Worm (Caenorhabditis elegans) whole organism, midembryonic: ENCODE measurements around the gene C14E2.4.

Experiments used
- T22C8.4 ChIP-seq: fragments of 200-800 bp; sonication (Bioruptor generic); IDR thresholded peaks from 2 replicates; pipeline ENCODE4 v1.3.6; 2022; ENCODE audit warnings: missing genetic modification characterization, missing compliant biosample characterization
- cog-1 ChIP-seq: sonication (generic microtip); optimal IDR thresholded peaks from 2 replicates; lab custom pipeline; 2016; ENCODE audit warnings: missing genetic modification characterization, missing compliant biosample characterization
- flt-1 ChIP-seq: fragments of 200-800 bp; sonication (Bioruptor generic); IDR thresholded peaks from 2 replicates; pipeline ENCODE4 v1.3.6; 2022; ENCODE audit warnings: missing genetic modification characterization, missing compliant biosample characterization
- klf-2 ChIP-seq: fragments of 200-800 bp; sonication (Bioruptor generic); conservative IDR thresholded peaks from 2 replicates; pipeline ENCODE4 v1.3.6; 2022; ENCODE audit warnings: missing genetic modification reagents, missing genetic modification characterization, missing compliant biosample characterization
- med-1 ChIP-seq: sonication (generic microtip); optimal IDR thresholded peaks from 2 replicates; lab custom pipeline; 2017; ENCODE audit warnings: missing genetic modification characterization, mild to moderate bottlenecking, missing compliant biosample characterization, antibody characterized with exemption, missing genetic modification reagents; ENCODE audit not compliant: insufficient read depth
- ref-1 ChIP-seq: fragments of 200-800 bp; sonication (Bioruptor generic); conservative IDR thresholded peaks from 2 replicates; pipeline ENCODE4 v1.3.6; 2022; ENCODE audit warnings: missing genetic modification reagents, missing genetic modification characterization, missing compliant biosample characterization
- tab-1 ChIP-seq: fragments of 200-800 bp; sonication (Bioruptor generic); IDR thresholded peaks from 2 replicates; pipeline ENCODE4 v1.3.6; 2022; ENCODE audit warnings: missing genetic modification characterization, missing compliant biosample characterization
- ztf-23 ChIP-seq: fragments of 200-800 bp; sonication (Bioruptor generic); IDR thresholded peaks from 2 replicates; pipeline ENCODE4 v1.3.6; 2022; ENCODE audit warnings: missing genetic modification reagents, missing genetic modification characterization, missing compliant biosample characterization
- ztf-29 ChIP-seq: fragments of 200-800 bp; sonication (Bioruptor generic); IDR thresholded peaks from 2 replicates; pipeline ENCODE4 v1.3.6; 2022; ENCODE audit warnings: missing genetic modification reagents, missing genetic modification characterization, missing compliant biosample characterization

C14E2.4 gene

DNA sequence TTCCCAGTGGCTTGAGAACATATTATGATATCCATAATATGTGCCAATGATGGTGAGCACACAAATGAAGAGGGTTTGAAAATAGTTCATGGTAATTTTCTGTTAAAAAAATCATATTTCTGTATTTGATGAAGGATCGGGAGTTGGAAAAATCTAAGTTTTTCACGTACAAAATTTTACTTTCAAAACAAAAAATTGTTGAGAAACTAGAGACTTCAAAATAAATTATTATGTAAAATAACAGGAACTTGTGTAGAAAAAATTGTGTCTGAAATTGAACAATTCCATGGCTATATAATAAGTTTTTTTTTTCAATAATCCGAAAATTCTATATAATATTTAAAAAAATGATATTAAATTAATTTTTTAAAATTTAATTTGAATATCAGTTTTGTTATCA is at the start of gene C14E2.4:
C14E2.4 (minus strand) TSS at position 101 of the 400 bp plus-strand sequence.
- no peak for TF ChIP-seq klf-2 (GFP tag; lab: Robert Waterston, UW)
- TF ChIP-seq tab-1, result no peak
- no peak for TF ChIP-seq cog-1 (tag; lab: Kevin White, UChicago)

DNA sequence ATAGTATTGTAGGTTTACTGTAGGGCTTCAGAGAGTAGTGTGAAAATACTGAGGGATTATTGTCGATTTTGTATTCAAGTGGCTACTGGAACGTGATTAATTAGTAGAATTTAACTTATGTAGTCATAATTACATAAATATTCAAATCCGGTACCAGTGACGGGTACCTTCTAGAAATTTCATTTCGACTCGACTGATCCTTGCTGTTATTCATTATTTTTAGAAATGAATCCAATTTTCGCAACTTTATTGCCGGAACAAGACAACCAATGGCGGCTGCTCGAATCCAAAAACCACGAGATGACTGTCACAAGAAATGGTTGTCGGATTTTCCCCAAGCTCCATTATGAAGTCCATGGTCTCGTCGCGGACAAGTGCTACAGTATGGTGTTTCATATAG is 43.8 kb upstream of the C14E2.4 start, which contains the start of gene tbx-41:
tbx-41 (plus strand) TSS at position 301 of the 400 bp plus-strand sequence.
- no peak for TF ChIP-seq T22C8.4
- no peak for TF ChIP-seq ref-1 (GFP tag; lab: Robert Waterston, UW)
- no peak for TF ChIP-seq med-1 (GFP tag; lab: Kevin White, UChicago)
- no peak for TF ChIP-seq tab-1
- TF ChIP-seq ztf-23 (GFP tag; lab: Robert Waterston, UW), result no peak
- no peak for TF ChIP-seq cog-1 (tag; lab: Kevin White, UChicago)
- TF ChIP-seq flt-1 (GFP tag; lab: Robert Waterston, UW), result no peak
- TF ChIP-seq ztf-29 (GFP tag; lab: Robert Waterston, UW), result no peak
- TF ChIP-seq klf-2 (GFP tag; lab: Robert Waterston, UW), result no peak

DNA sequence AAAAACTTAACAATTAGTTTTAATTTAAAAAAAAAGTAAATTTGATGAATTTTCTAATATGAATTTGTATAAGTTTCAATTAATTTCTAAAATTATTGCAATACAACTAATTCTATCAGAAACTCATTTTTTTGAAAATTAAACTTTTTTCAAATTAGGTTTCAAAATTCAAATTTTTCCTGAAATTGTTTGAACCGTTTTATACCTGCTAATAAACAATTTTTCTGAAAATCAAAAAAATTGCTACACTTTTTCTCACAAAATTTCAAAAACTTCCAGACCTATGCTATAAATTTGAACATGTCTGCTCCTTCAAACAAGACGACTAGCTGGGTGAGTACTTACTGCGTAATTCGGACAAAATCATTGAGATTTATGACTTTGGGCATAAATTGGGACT is 39.3 kb upstream of the C14E2.4 start, which contains the start of gene T26C11.8:
T26C11.8 (plus strand) TSS at position 301 of the 400 bp plus-strand sequence.
- TF ChIP-seq klf-2 (GFP tag; lab: Robert Waterston, UW) (no peak), med-1 (GFP tag; lab: Kevin White, UChicago) (no peak), cog-1 (tag; lab: Kevin White, UChicago) (no peak), tab-1 (no peak), flt-1 (GFP tag; lab: Robert Waterston, UW) (no peak), ztf-29 (GFP tag; lab: Robert Waterston, UW) (no peak), ztf-23 (GFP tag; lab: Robert Waterston, UW) (no peak), T22C8.4 (no peak), ref-1 (GFP tag; lab: Robert Waterston, UW) (no peak)

DNA sequence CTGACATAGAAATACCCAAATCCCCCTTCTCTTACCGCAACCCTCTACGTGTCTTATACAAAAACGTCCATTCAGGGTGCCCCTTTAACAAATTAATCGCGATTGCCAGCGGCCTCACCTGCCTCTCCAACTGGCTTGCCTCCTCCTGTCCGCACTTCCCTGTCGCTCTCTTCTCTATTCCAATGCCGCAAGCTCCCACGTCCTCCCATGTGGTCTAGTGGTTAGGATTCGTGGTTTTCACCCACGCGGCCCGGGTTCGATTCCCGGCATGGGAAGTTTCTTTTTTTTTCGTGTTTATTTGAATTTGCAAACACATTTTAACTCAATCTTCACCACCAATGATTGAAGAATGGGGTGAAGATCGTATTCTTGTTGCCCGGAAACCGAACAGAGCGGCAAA is 37.5 kb upstream of the C14E2.4 start:
- TF ChIP-seq tab-1, result peak; percentile 92
- TF ChIP-seq cog-1 (tag; lab: Kevin White, UChicago), result peak; percentile 61
- TF ChIP-seq flt-1 (GFP tag; lab: Robert Waterston, UW), result peak; percentile 94
- TF ChIP-seq ztf-23 (GFP tag; lab: Robert Waterston, UW), result peak; percentile 90
- TF ChIP-seq ztf-29 (GFP tag; lab: Robert Waterston, UW), result peak; percentile 88
- peak; percentile 76 for TF ChIP-seq T22C8.4
- TF ChIP-seq klf-2 (GFP tag; lab: Robert Waterston, UW), result peak; percentile 79; the same call in 1 of the 2 replicates
- TF ChIP-seq med-1 (GFP tag; lab: Kevin White, UChicago), result peak; percentile 69
- peak; percentile 78 for TF ChIP-seq ref-1 (GFP tag; lab: Robert Waterston, UW)

DNA sequence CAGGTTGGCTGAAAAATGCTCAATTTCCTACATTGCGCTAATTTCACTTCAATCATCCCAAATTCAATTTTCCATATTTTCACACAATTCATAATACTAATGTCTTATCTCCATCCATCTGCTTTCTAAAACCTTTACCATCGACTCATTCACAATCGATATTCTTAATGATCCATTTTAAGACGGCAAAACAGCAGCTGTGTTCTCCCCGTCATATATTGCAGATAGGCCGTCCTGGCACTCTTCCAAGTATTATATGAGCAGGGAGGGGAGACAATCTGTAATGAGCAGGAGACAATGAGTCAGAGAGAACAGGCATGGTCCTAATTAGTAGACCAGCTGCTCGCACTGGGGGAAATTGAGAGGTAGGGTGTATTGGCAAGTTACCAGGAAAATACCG is 36.6 kb upstream of the C14E2.4 start:
- TF ChIP-seq T22C8.4 (no peak), flt-1 (GFP tag; lab: Robert Waterston, UW) (no peak), klf-2 (GFP tag; lab: Robert Waterston, UW) (no peak), tab-1 (no peak), ref-1 (GFP tag; lab: Robert Waterston, UW) (no peak), ztf-29 (GFP tag; lab: Robert Waterston, UW) (no peak), ztf-23 (GFP tag; lab: Robert Waterston, UW) (no peak), med-1 (GFP tag; lab: Kevin White, UChicago) (no peak)

DNA sequence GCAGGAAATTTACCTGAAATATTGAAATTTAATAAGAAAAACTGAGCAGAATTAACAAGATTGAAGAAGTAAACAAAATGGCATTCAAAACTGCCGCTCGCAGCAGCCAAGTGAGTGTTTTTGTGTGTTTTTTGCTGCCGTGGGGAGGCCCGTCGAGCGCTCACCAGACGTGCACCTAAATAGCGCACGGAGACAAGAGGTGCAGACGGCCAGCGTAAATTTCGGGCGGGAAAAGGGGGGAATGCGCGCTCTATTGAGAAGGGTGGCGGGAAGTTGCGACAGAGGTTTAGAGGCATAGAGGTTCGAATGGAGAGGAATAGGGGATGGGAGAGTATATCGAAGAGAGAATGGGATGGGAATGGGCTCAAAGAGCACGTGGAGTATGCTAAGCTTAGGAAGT is 35.0 kb upstream of the C14E2.4 start, which contains the start of gene ceh-39:
ceh-39 (minus strand) TSS at position 13 of the 400 bp plus-strand sequence.
- TF ChIP-seq ref-1 (GFP tag; lab: Robert Waterston, UW), result no peak
- TF ChIP-seq flt-1 (GFP tag; lab: Robert Waterston, UW), result peak; percentile 65; the same call in 1 of the 2 replicates
- TF ChIP-seq klf-2 (GFP tag; lab: Robert Waterston, UW), result no peak
- peak; percentile 36; the same call in 1 of the 2 replicates for TF ChIP-seq ztf-23 (GFP tag; lab: Robert Waterston, UW)
- no peak for TF ChIP-seq T22C8.4
- peak; percentile 40 for TF ChIP-seq cog-1 (tag; lab: Kevin White, UChicago)
- no peak for TF ChIP-seq med-1 (GFP tag; lab: Kevin White, UChicago)
- TF ChIP-seq ztf-29 (GFP tag; lab: Robert Waterston, UW), result no peak
- TF ChIP-seq tab-1, result 0 out of 2 replicates have a peak, but pooled peaks have one; percentile 56

DNA sequence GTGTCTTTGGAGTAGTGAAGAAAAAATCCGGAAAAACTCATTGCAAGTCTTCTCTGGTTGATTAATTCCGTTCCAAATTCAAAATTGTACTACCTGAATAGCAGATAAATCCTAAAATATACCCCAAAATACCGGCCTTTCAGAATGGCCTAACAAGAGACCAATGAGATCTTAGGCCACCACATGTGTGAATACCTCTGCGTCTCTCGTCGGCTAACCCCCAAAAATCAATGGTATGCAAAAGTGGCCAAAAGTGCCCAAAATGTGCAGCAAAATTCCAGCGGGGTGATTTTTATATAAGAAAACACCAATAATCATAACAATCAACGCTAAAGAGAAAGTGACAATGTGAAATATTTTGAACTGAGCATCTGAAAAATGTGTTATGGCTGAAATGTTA is 32.5 kb upstream of the C14E2.4 start, which contains the start of gene T26C11.9:
T26C11.9 (minus strand) TSS at position 254 of the 400 bp plus-strand sequence.
- TF ChIP-seq med-1 (GFP tag; lab: Kevin White, UChicago) (no peak), klf-2 (GFP tag; lab: Robert Waterston, UW) (no peak), T22C8.4 (peak; percentile 39; the same call in 1 of the 2 replicates), flt-1 (GFP tag; lab: Robert Waterston, UW) (no peak)

DNA sequence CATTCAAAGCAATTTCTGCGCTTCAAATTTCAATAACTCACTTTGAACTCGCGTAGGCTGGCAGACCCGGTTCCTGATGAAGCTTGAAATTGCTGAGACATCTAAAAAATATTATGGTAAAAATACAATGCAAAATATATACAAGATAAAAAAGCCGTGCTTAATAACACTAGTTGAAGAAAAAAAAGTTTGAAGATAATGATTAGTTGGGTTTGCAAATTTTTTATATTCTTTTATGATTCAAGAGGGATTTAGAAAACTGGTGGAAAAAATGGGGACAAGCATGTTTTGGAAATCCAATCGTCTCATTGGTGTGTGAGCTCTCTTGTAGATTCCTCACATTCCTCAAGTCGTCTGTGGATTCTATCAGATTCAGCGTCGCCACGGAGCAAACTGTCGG is 31.5 kb upstream of the C14E2.4 start, which contains the start of gene ceh-21:
ceh-21 (minus strand) TSS at position 101 of the 400 bp plus-strand sequence.
- no peak for TF ChIP-seq flt-1 (GFP tag; lab: Robert Waterston, UW)
- TF ChIP-seq med-1 (GFP tag; lab: Kevin White, UChicago), result no peak
- TF ChIP-seq cog-1 (tag; lab: Kevin White, UChicago), result no peak
- TF ChIP-seq klf-2 (GFP tag; lab: Robert Waterston, UW), result no peak
- no peak for TF ChIP-seq ztf-29 (GFP tag; lab: Robert Waterston, UW)
- no peak for TF ChIP-seq ref-1 (GFP tag; lab: Robert Waterston, UW)
- TF ChIP-seq T22C8.4, result no peak
- TF ChIP-seq tab-1, result no peak
- no peak for TF ChIP-seq ztf-23 (GFP tag; lab: Robert Waterston, UW)

DNA sequence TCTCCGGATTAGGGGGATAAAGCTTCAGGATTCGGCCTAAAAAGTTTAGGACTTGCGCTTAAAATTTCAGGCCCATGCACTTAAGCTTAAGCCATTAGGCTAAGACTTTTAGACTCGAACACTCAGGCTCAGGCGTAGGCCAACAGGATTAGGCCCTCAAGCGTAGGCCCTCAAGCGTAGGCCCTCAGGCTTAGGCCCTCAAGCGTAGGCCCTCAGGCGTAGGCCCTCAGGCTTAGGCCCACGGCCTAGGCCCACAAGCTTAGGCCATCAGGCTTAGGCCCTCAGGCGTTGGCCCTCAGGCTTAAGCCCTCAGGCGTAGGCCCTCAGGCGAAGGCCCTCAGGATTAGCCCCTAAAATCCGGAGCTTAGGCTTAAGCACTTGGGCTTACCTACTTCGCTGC is 29.4 kb upstream of the C14E2.4 start:
- TF ChIP-seq ztf-29 (GFP tag; lab: Robert Waterston, UW) (no peak), ref-1 (GFP tag; lab: Robert Waterston, UW) (no peak), ztf-23 (GFP tag; lab: Robert Waterston, UW) (no peak), flt-1 (GFP tag; lab: Robert Waterston, UW) (no peak), med-1 (GFP tag; lab: Kevin White, UChicago) (no peak), cog-1 (tag; lab: Kevin White, UChicago) (no peak), klf-2 (GFP tag; lab: Robert Waterston, UW) (no peak), T22C8.4 (no peak), tab-1 (no peak)
